Worm (Caenorhabditis elegans) whole organism, late embryonic: ENCODE results near the gene cyp-35D1.

Experiments used
- F13H6.1 ChIP-seq: sonication (generic microtip); optimal IDR thresholded peaks from 2 replicates; lab custom pipeline; 2016; ENCODE audit warnings: missing genetic modification characterization, missing compliant biosample characterization
- Y22D7AL.16 ChIP-seq: sonication (generic microtip); optimal IDR thresholded peaks from 2 replicates; lab custom pipeline; 2016; ENCODE audit warnings: missing genetic modification characterization, missing compliant biosample characterization
- ama-1 ChIP-seq: fragments of 150-350 bp; optimal IDR thresholded peaks from 2 replicates; lab custom pipeline; 2014
- ceh-2 ChIP-seq: sonication (generic microtip); optimal IDR thresholded peaks from 2 replicates; lab custom pipeline; 2016; ENCODE audit warnings: missing genotype, missing genetic modification characterization, missing compliant biosample characterization
- ceh-31 ChIP-seq: sonication (generic microtip); optimal IDR thresholded peaks from 2 replicates; lab custom pipeline; 2016; ENCODE audit warnings: missing genetic modification characterization, missing compliant biosample characterization
- ceh-9 ChIP-seq: sonication (generic microtip); optimal IDR thresholded peaks from 2 replicates; lab custom pipeline; 2016; ENCODE audit warnings: mild to moderate bottlenecking, missing genetic modification characterization, inconsistent platforms, missing compliant biosample characterization
- dmd-4 ChIP-seq: sonication (generic microtip); optimal IDR thresholded peaks from 2 replicates; lab custom pipeline; 2016; ENCODE audit warnings: borderline replicate concordance, missing genetic modification characterization, missing compliant biosample characterization
- dve-1 ChIP-seq: sonication (generic microtip); optimal IDR thresholded peaks from 2 replicates; lab custom pipeline; 2017; ENCODE audit warnings: antibody characterized with exemption, mild to moderate bottlenecking, missing genetic modification characterization, missing compliant biosample characterization
- pag-3 ChIP-seq: sonication (generic microtip); optimal IDR thresholded peaks from 2 replicates; lab custom pipeline; 2016; ENCODE audit warnings: missing compliant biosample characterization, missing genetic modification characterization, borderline replicate concordance
- pat-9 ChIP-seq: fragments of 200-800 bp; sonication (Bioruptor generic); optimal IDR thresholded peaks from 2 replicates; lab custom pipeline; 2018; ENCODE audit warnings: mild to moderate bottlenecking, missing genetic modification characterization, moderate library complexity, missing compliant biosample characterization
- syd-9 ChIP-seq: sonication (generic microtip); optimal IDR thresholded peaks from 2 replicates; lab custom pipeline; 2016; ENCODE audit warnings: mild to moderate bottlenecking, missing genetic modification characterization, moderate library complexity, missing compliant biosample characterization

DNA sequence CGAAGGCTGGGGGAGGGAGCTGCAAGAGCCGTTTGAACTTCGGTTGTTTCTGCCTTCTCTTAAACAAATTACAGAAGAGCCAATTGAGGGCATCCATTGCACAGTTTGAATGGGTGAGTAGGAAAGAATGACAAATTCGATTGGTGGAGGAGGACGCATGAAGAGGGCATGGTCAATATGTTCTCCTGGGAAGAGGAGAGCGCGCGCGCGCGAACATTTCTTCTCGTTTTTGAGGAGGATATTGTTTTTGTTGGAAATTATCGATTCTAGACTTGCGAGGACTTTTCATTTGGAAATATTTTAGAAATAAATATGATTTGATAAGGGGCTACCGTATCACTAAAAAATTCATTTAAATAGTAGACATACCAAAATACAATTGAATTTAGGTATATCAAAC is 37.5 kb upstream of the cyp-35D1 start, which contains the start of gene T10C6.7:
- TF ChIP-seq ceh-2 (tag; lab: Kevin White, UChicago) (no peak), dmd-4 (tag; lab: Kevin White, UChicago) (no peak), Y22D7AL.16 (tag; lab: Kevin White, UChicago) (no peak), F13H6.1 (no peak), ceh-9 (tag; lab: Kevin White, UChicago) (no peak), dve-1 (tag; lab: Kevin White, UChicago) (no peak), syd-9 (tag; lab: Kevin White, UChicago) (no peak), ceh-31 (tag; lab: Kevin White, UChicago) (no peak), ama-1 (lab: Kevin White, UChicago) (no peak), pag-3 (tag; lab: Kevin White, UChicago) (no peak), pat-9 (no peak)
